Fruit fly (Drosophila melanogaster) whole organism, prepupa: ENCODE measurements around the gene stas.

ENCODE experiments used
- CG10631 ChIP-seq: fragments of 200-800 bp; sonication (Bioruptor generic); optimal IDR thresholded peaks from 2 replicates; lab custom pipeline; 2016; ENCODE audit warnings: missing biosample characterization, missing genetic modification characterization
- CG11294 ChIP-seq: fragments of 200-800 bp; sonication (Bioruptor generic); IDR thresholded peaks from 2 replicates; pipeline ENCODE4 v1.3.6; 2022; ENCODE audit warnings: missing biosample characterization, missing genetic modification characterization
- CG11902 ChIP-seq: fragments of 200-800 bp; sonication (Bioruptor generic); optimal IDR thresholded peaks from 3 replicates; lab custom pipeline; 2016; ENCODE audit warnings: missing biosample characterization, missing genetic modification characterization
- CG15336 ChIP-seq: fragments of 200-800 bp; sonication (Bioruptor generic); IDR thresholded peaks from 2 replicates; pipeline ENCODE4 v1.3.6; 2022; ENCODE audit warnings: missing biosample characterization, missing genetic modification characterization
- CG16779 ChIP-seq: fragments of 200-800 bp; sonication (Bioruptor generic); optimal IDR thresholded peaks from 3 replicates; lab custom pipeline; 2017; ENCODE audit warnings: missing biosample characterization, mild to moderate bottlenecking, missing genetic modification characterization
- CG3032 ChIP-seq: fragments of 200-800 bp; optimal IDR thresholded peaks from 2 replicates; lab custom pipeline; 2019; ENCODE audit warnings: missing biosample characterization, mild to moderate bottlenecking, missing genetic modification characterization, moderate library complexity
- CG31627 ChIP-seq: fragments of 200-800 bp; sonication (Bioruptor generic); optimal IDR thresholded peaks from 3 replicates; lab custom pipeline; 2016; ENCODE audit warnings: missing biosample characterization, missing genetic modification characterization
- CG34406 ChIP-seq: fragments of 200-800 bp; sonication (Bioruptor generic); optimal IDR thresholded peaks from 3 replicates; lab custom pipeline; 2016; ENCODE audit warnings: missing biosample characterization, missing genetic modification characterization
- CG3919 ChIP-seq: fragments of 200-800 bp; sonication (Bioruptor generic); optimal IDR thresholded peaks from 3 replicates; lab custom pipeline; 2016; ENCODE audit warnings: missing biosample characterization, missing genetic modification characterization
- CG4318 ChIP-seq: fragments of 200-800 bp; sonication (Bioruptor generic); optimal IDR thresholded peaks from 3 replicates; lab custom pipeline; 2017; ENCODE audit warnings: missing biosample characterization, mild to moderate bottlenecking, missing genetic modification characterization
- CG6163 ChIP-seq: fragments of 200-800 bp; sonication (Bioruptor generic); IDR thresholded peaks from 3 replicates; pipeline ENCODE4 v1.3.6; 2022; ENCODE audit warnings: missing biosample characterization, missing genetic modification characterization
- CG6792 ChIP-seq: fragments of 200-800 bp; sonication (Bioruptor generic); optimal IDR thresholded peaks from 3 replicates; lab custom pipeline; 2016; ENCODE audit warnings: missing biosample characterization, missing genetic modification characterization
- CG6854 ChIP-seq: fragments of 200-800 bp; sonication (Bioruptor generic); optimal IDR thresholded peaks from 2 replicates; lab custom pipeline; 2017; ENCODE audit warnings: missing biosample characterization, mild to moderate bottlenecking, missing genetic modification characterization
- CG8119 ChIP-seq: fragments of 200-800 bp; sonication (Bioruptor generic); IDR thresholded peaks from 3 replicates; pipeline ENCODE4 v1.3.6; 2022; ENCODE audit warnings: missing biosample characterization, missing genetic modification characterization
- CG8319 ChIP-seq: fragments of 200-800 bp; sonication (Bioruptor generic); optimal IDR thresholded peaks from 3 replicates; lab custom pipeline; 2016; ENCODE audit warnings: missing biosample characterization, missing genetic modification characterization
- Eip75B ChIP-seq: fragments of 200-800 bp; sonication (Bioruptor generic); optimal IDR thresholded peaks from 3 replicates; lab custom pipeline; 2016; ENCODE audit warnings: missing biosample characterization, missing genetic modification characterization
- Eip78C ChIP-seq: fragments of 200-800 bp; sonication (Bioruptor generic); peaks from one replicate; lab custom pipeline; 2016; ENCODE audit warnings: missing biosample characterization, missing genetic modification characterization
- Ets21C ChIP-seq: fragments of 200-800 bp; sonication (Bioruptor generic); optimal IDR thresholded peaks from 3 replicates; lab custom pipeline; 2016; ENCODE audit warnings: missing biosample characterization, missing genetic modification characterization
- Ets96B ChIP-seq: fragments of 200-800 bp; optimal IDR thresholded peaks from 2 replicates; lab custom pipeline; 2019; ENCODE audit warnings: missing biosample characterization, mild to moderate bottlenecking, missing genetic modification characterization, moderate library complexity
- Gug ChIP-seq: fragments of 200-800 bp; sonication (Bioruptor generic); IDR thresholded peaks from 2 replicates; pipeline ENCODE4 v1.3.6; 2022; ENCODE audit warnings: missing biosample characterization, missing genetic modification characterization
- Hr38 ChIP-seq: sonication (Bioruptor generic); optimal IDR thresholded peaks from 2 replicates; lab custom pipeline; 2016; ENCODE audit warnings: missing biosample characterization, missing genetic modification characterization
- Hr39 ChIP-seq: fragments of 200-800 bp; sonication (Bioruptor generic); optimal IDR thresholded peaks from 2 replicates; lab custom pipeline; 2016; ENCODE audit warnings: missing biosample characterization, missing genetic modification characterization
- Hr4 ChIP-seq: fragments of 200-800 bp; sonication (Bioruptor generic); optimal IDR thresholded peaks from 3 replicates; lab custom pipeline; 2016; ENCODE audit warnings: missing biosample characterization, missing genetic modification characterization
- Lpt ChIP-seq: fragments of 200-800 bp; sonication (Bioruptor generic); optimal IDR thresholded peaks from 3 replicates; lab custom pipeline; 2016; ENCODE audit warnings: missing biosample characterization, missing genetic modification characterization
- Met ChIP-seq: fragments of 200-800 bp; sonication (Bioruptor generic); optimal IDR thresholded peaks from 3 replicates; lab custom pipeline; 2016; ENCODE audit warnings: missing biosample characterization, missing genetic modification characterization
- OdsH ChIP-seq: fragments of 200-800 bp; sonication (Bioruptor generic); optimal IDR thresholded peaks from 3 replicates; lab custom pipeline; 2016; ENCODE audit warnings: missing biosample characterization, missing genetic modification characterization
- Smox ChIP-seq: fragments of 200-800 bp; sonication (Bioruptor generic); optimal IDR thresholded peaks from 3 replicates; lab custom pipeline; 2016; ENCODE audit warnings: missing biosample characterization, missing genetic modification characterization
- Sox102F ChIP-seq: fragments of 200-800 bp; sonication (Bioruptor generic); optimal IDR thresholded peaks from 2 replicates; lab custom pipeline; 2016; ENCODE audit warnings: missing biosample characterization, mild to moderate bottlenecking, missing genetic modification characterization
- achi ChIP-seq: fragments of 200-800 bp; sonication (Bioruptor generic); optimal IDR thresholded peaks from 3 replicates; lab custom pipeline; 2016; ENCODE audit warnings: missing biosample characterization, missing genetic modification characterization
- acj6 ChIP-seq: fragments of 200-800 bp; sonication (Bioruptor generic); optimal IDR thresholded peaks from 3 replicates; lab custom pipeline; 2016; ENCODE audit warnings: missing biosample characterization, missing genetic modification characterization
- dac ChIP-seq: fragments of 200-800 bp; sonication (Bioruptor generic); optimal IDR thresholded peaks from 2 replicates; lab custom pipeline; 2017; ENCODE audit warnings: missing biosample characterization, mild to moderate bottlenecking, missing genetic modification characterization
- eg ChIP-seq: fragments of 200-800 bp; sonication (Bioruptor generic); IDR thresholded peaks from 3 replicates; pipeline ENCODE4 v1.3.6; 2022; ENCODE audit warnings: missing biosample characterization, missing genetic modification characterization
- esn ChIP-seq: fragments of 200-800 bp; sonication (Bioruptor generic); optimal IDR thresholded peaks from 2 replicates; lab custom pipeline; 2016; ENCODE audit warnings: missing biosample characterization, mild to moderate bottlenecking, missing genetic modification characterization, moderate library complexity
- fd59A ChIP-seq: fragments of 200-800 bp; sonication (Bioruptor generic); optimal IDR thresholded peaks from 2 replicates; lab custom pipeline; 2017; ENCODE audit warnings: missing biosample characterization, mild to moderate bottlenecking, missing genetic modification characterization, missing genetic modification reagents
- fd85E ChIP-seq: fragments of 200-800 bp; sonication (Bioruptor generic); optimal IDR thresholded peaks from 3 replicates; lab custom pipeline; 2016; ENCODE audit warnings: missing biosample characterization, missing genetic modification characterization
- fkh ChIP-seq: fragments of 200-800 bp; sonication (Bioruptor generic); optimal IDR thresholded peaks from 3 replicates; lab custom pipeline; 2017; ENCODE audit warnings: missing biosample characterization, mild to moderate bottlenecking, missing genetic modification characterization, moderate library complexity
- lz ChIP-seq: fragments of 200-800 bp; sonication (Bioruptor generic); optimal IDR thresholded peaks from 3 replicates; lab custom pipeline; 2016; ENCODE audit warnings: missing biosample characterization, missing genetic modification characterization
- net ChIP-seq: fragments of 200-800 bp; sonication (Bioruptor generic); optimal IDR thresholded peaks from 3 replicates; lab custom pipeline; 2016; ENCODE audit warnings: missing biosample characterization, missing genetic modification characterization
- pdm3 ChIP-seq: fragments of 200-800 bp; sonication (Bioruptor generic); optimal IDR thresholded peaks from 3 replicates; lab custom pipeline; 2016; ENCODE audit warnings: missing biosample characterization, missing genetic modification characterization
- salr ChIP-seq, 2 experiments: fragments of 200-800 bp; sonication (Bioruptor generic); optimal IDR thresholded peaks; 3 replicates each; lab custom pipeline; 2016 to 2018; ENCODE audit warnings: missing biosample characterization in 2 of 2, missing genetic modification characterization in 2 of 2, mild to moderate bottlenecking in 1 of 2
- spab ChIP-seq: fragments of 200-800 bp; sonication (Bioruptor generic); optimal IDR thresholded peaks from 2 replicates; lab custom pipeline; 2017; ENCODE audit warnings: missing biosample characterization, mild to moderate bottlenecking, missing genetic modification characterization, missing genetic modification reagents
- ss ChIP-seq, 2 experiments: fragments of 200-800 bp; sonication (Bioruptor generic); optimal IDR thresholded peaks; 2 replicates in 1 of 2; 3 replicates in 1 of 2; lab custom pipeline; 2017 to 2018; ENCODE audit warnings: mild to moderate bottlenecking in 2 of 2, missing biosample characterization in 2 of 2, missing genetic modification characterization in 2 of 2, moderate library complexity in 1 of 2
- svp ChIP-seq: fragments of 200-800 bp; sonication (Bioruptor generic); peaks from one replicate; lab custom pipeline; 2016; ENCODE audit warnings: missing biosample characterization, missing genetic modification characterization
- topi ChIP-seq: fragments of 200-800 bp; sonication (Bioruptor generic); optimal IDR thresholded peaks from 3 replicates; lab custom pipeline; 2016; ENCODE audit warnings: missing biosample characterization, missing genetic modification characterization
- vri ChIP-seq: fragments of 200-800 bp; sonication (Bioruptor generic); optimal IDR thresholded peaks from 3 replicates; lab custom pipeline; 2016; ENCODE audit warnings: missing biosample characterization, mild to moderate bottlenecking, missing genetic modification characterization

stas gene

dm6 chrX:17578124-17578523 lies 49.6 kb downstream of the stas start (continued):
- peak; percentile 42 for TF ChIP-seq acj6
- no peak for TF ChIP-seq CG8319 (GFP tag; lab: Kevin White, UChicago)
- TF ChIP-seq pdm3 (GFP tag; lab: Kevin White, UChicago), result peak; percentile 61
- peak; percentile 67 for TF ChIP-seq Hr4 (GFP tag; lab: Kevin White, UChicago)
- peak; percentile 50 for TF ChIP-seq Smox (GFP tag; lab: Kevin White, UChicago)
- TF ChIP-seq Hr38 (GFP tag; lab: Kevin White, UChicago), result no peak
- peak; percentile 56 for TF ChIP-seq CG31627 (GFP tag; lab: Kevin White, UChicago)
- peak; percentile 32 for TF ChIP-seq CG3032 (tag; lab: Kevin White, UChicago)
- no peak for TF ChIP-seq vri (GFP tag; lab: Kevin White, UChicago)
- TF ChIP-seq CG11902, result peak; percentile 6
- no peak for TF ChIP-seq CG11294 (GFP tag; lab: Robert Waterston, UW)
- TF ChIP-seq salr (GFP tag; optimal IDR thresholded peaks at IDR 0.05; lab: Kevin White, UChicago), result peak in 1 of 2 experiments; percentile 28
- peak; percentile 48 for TF ChIP-seq Eip75B (GFP tag; lab: Kevin White, UChicago)
- peak; percentile 28 for TF ChIP-seq lz (GFP tag; lab: Kevin White, UChicago)
- peak; percentile 70 for TF ChIP-seq esn
- no peak for TF ChIP-seq fd85E (GFP tag; lab: Kevin White, UChicago)
- peak; percentile 24; the same call in 1 of the 3 replicates for TF ChIP-seq CG8119 (GFP tag; lab: Robert Waterston, UW)
- TF ChIP-seq CG16779 (tag; lab: Kevin White, UChicago), result peak; percentile 17
- peak; percentile 61 for TF ChIP-seq topi (GFP tag; lab: Kevin White, UChicago)
- peak; percentile 27 for TF ChIP-seq Ets21C (GFP tag; lab: Kevin White, UChicago)
- peak; percentile 23 for TF ChIP-seq fd59A (GFP tag; lab: Kevin White, UChicago)
- TF ChIP-seq ss (GFP tag; optimal IDR thresholded peaks at IDR 0.05; lab: Kevin White, UChicago), result peak in 1 of 2 experiments; percentile 38
- peak; percentile 27 for TF ChIP-seq spab
- no peak for TF ChIP-seq fkh (GFP tag; lab: Kevin White, UChicago)

dm6 chrX:17577356-17577755 lies 50.3 kb downstream of the stas start:
- peak; percentile 50 for TF ChIP-seq svp (GFP tag; lab: Kevin White, UChicago)
- TF ChIP-seq CG8119 (GFP tag; lab: Robert Waterston, UW), result 0 out of 3 replicates have a peak, but pooled peaks have one; percentile 13
- peak; percentile 0 for TF ChIP-seq Ets96B (tag; lab: Kevin White, UChicago)
- no peak for TF ChIP-seq Gug (GFP tag; lab: Robert Waterston, UW)
- TF ChIP-seq fd85E (GFP tag; lab: Kevin White, UChicago), result no peak
- no peak for TF ChIP-seq CG16779 (tag; lab: Kevin White, UChicago)
- peak; percentile 23 for TF ChIP-seq CG34406 (GFP tag; lab: Kevin White, UChicago)
- no peak for TF ChIP-seq CG4318 (GFP tag; lab: Kevin White, UChicago)

dm6 chrX:17576606-17577005 lies 51.1 kb downstream of the stas start:
- TF ChIP-seq CG3919 (GFP tag; lab: Kevin White, UChicago) (no peak), acj6 (no peak), CG4318 (GFP tag; lab: Kevin White, UChicago) (no peak), CG6792 (no peak), CG3032 (tag; lab: Kevin White, UChicago) (no peak), achi (GFP tag; lab: Kevin White, UChicago) (no peak), CG8319 (GFP tag; lab: Kevin White, UChicago) (no peak), dac (GFP tag; lab: Kevin White, UChicago) (no peak), Eip78C (peak; percentile 30)
- TF ChIP-seq, all 60 proteins: peak for 1

- TF ChIP-seq CG6854 (no peak), CG3919 (GFP tag; lab: Kevin White, UChicago) (no peak), lz (GFP tag; lab: Kevin White, UChicago) (no peak), topi (GFP tag; lab: Kevin White, UChicago) (no peak), CG10631 (GFP tag; lab: Kevin White, UChicago) (no peak), OdsH (GFP tag; lab: Kevin White, UChicago) (no peak), net (no peak), pdm3 (GFP tag; lab: Kevin White, UChicago) (no peak), spab (no peak), Met (no peak), CG15336 (no peak), achi (GFP tag; lab: Kevin White, UChicago) (no peak), ss (GFP tag; optimal IDR thresholded peaks at IDR 0.05; lab: Kevin White, UChicago) (peak in 1 of 2 experiments; percentile 21), esn (no peak), Sox102F (GFP tag; lab: Kevin White, UChicago) (no peak), eg (GFP tag; lab: Robert Waterston, UW) (0 out of 3 replicates have a peak, but pooled peaks have one; percentile 11), CG6163 (GFP tag; lab: Robert Waterston, UW) (no peak), salr (GFP tag; optimal IDR thresholded peaks at IDR 0.05; lab: Kevin White, UChicago) (no peak), Lpt (GFP tag; lab: Kevin White, UChicago) (no peak), Hr39 (GFP tag; lab: Kevin White, UChicago) (no peak), fkh (GFP tag; lab: Kevin White, UChicago) (no peak), svp (GFP tag; lab: Kevin White, UChicago) (peak; percentile 60), CG3032 (tag; lab: Kevin White, UChicago) (no peak)
Measured at dm6 chrX:17575846-17576245, 51.8 kb downstream of the stas start.
